Fruit fly (Drosophila melanogaster): ENCODE results near the gene CG15005.

The CG15005 gene

dm6 chr3L:4242428-4242827 lies 38.3 kb upstream of the CG15005 start, which contains the start of gene pav (continued):
- TF ChIP-seq en (GFP tag; optimal IDR thresholded peaks at IDR 0.05) (no peak), chif (GFP tag; optimal IDR thresholded peaks at IDR 0.05) (no peak), CG9609 (GFP tag; optimal IDR thresholded peaks at IDR 0.05) (no peak), her (GFP tag; optimal IDR thresholded peaks at IDR 0.05) (no peak), al (GFP tag; IDR thresholded peaks at IDR 0.05) (0 out of 2 replicates have a peak, but pooled peaks have one; percentile 26), Camta (GFP tag; optimal IDR thresholded peaks at IDR 0.05) (no peak), CG7271 (tag; optimal IDR thresholded peaks at IDR 0.05) (no peak), Rx (GFP tag; IDR thresholded peaks at IDR 0.05) (peak; percentile 8; the same call in 1 of the 2 replicates), MTF-1 (GFP tag; optimal IDR thresholded peaks at IDR 0.05; ENCODE audit: borderline replicate concordance) (no peak), CG1792 (GFP tag; optimal IDR thresholded peaks at IDR 0.05) (no peak), Poxn (GFP tag; IDR thresholded peaks at IDR 0.05) (no peak), CG33213 (GFP tag; optimal IDR thresholded peaks at IDR 0.05) (no peak), HmgZ (tag; optimal IDR thresholded peaks at IDR 0.05) (peak; percentile 72), CG10147 (GFP tag; optimal IDR thresholded peaks at IDR 0.05) (no peak), CG4707 (GFP tag; optimal IDR thresholded peaks at IDR 0.05) (no peak), CG12299 (tag; optimal IDR thresholded peaks at IDR 0.05) (peak; percentile 6), Bteb2 (GFP tag; optimal IDR thresholded peaks at IDR 0.05) (no peak), CG3065 (GFP tag; optimal IDR thresholded peaks at IDR 0.05) (no peak), fru (optimal IDR thresholded peaks at IDR 0.05) (no peak), CG5953 (GFP tag; IDR thresholded peaks at IDR 0.05) (no peak), pho (GFP tag; optimal IDR thresholded peaks at IDR 0.05) (no peak), Atf-2 (GFP tag; optimal IDR thresholded peaks at IDR 0.05) (no peak), CG17359 (tag; optimal IDR thresholded peaks at IDR 0.05) (no peak), CG4820 (GFP tag; optimal IDR thresholded peaks at IDR 0.05) (no peak), hbn (GFP tag; IDR thresholded peaks at IDR 0.05; ENCODE audit: partially characterized antibody) (no peak), CG2199 (GFP tag; IDR thresholded peaks at IDR 0.05) (no peak), CG13424 (tag; optimal IDR thresholded peaks at IDR 0.05) (peak; percentile 53), Dip2 (GFP tag; IDR thresholded peaks at IDR 0.05) (no peak), dpn (GFP tag; optimal IDR thresholded peaks at IDR 0.05) (peak in 1 of 2 experiments; percentile 55), CG14860 (GFP tag; IDR thresholded peaks at IDR 0.05; ENCODE audit: partially characterized antibody) (no peak), pros (GFP tag; optimal IDR thresholded peaks at IDR 0.05) (no peak), BtbVII (GFP tag; optimal IDR thresholded peaks at IDR 0.05) (no peak), CG12236 (GFP tag; optimal IDR thresholded peaks at IDR 0.05) (no peak), sug (tag; optimal IDR thresholded peaks at IDR 0.05) (no peak), CG34376 (GFP tag; optimal IDR thresholded peaks at IDR 0.05) (no peak), CG1024 (GFP tag; IDR thresholded peaks at IDR 0.05) (0 out of 2 replicates have a peak, but pooled peaks have one; percentile 18), slp2 (GFP tag; optimal IDR thresholded peaks at IDR 0.05) (no peak), Taf1 (GFP tag; IDR thresholded peaks at IDR 0.05) (peak; percentile 39; the same call in 1 of the 2 replicates), pum (GFP tag; optimal IDR thresholded peaks at IDR 0.05) (no peak), CG9797 (GFP tag; optimal IDR thresholded peaks at IDR 0.05) (peak; percentile 79), CG12071 (GFP tag; optimal IDR thresholded peaks at IDR 0.05) (no peak), CG6854 (GFP tag; optimal IDR thresholded peaks at IDR 0.05) (no peak), sens (GFP tag) (no peak), jigr1 (GFP tag; IDR thresholded peaks at IDR 0.05) (no peak), HLH3B (GFP tag; IDR thresholded peaks at IDR 0.05) (no peak), CG1529 (GFP tag; optimal IDR thresholded peaks at IDR 0.05) (no peak), CG6272 (GFP tag; IDR thresholded peaks at IDR 0.05) (no peak), CG13775 (GFP tag; optimal IDR thresholded peaks at IDR 0.05) (peak; percentile 30), ranshi (GFP tag; IDR thresholded peaks at IDR 0.05) (peak; percentile 11; the same call in 1 of the 2 replicates), CG12744 (GFP tag; optimal IDR thresholded peaks at IDR 0.05) (no peak), Oaz (GFP tag; IDR thresholded peaks at IDR 0.05) (no peak), CG18262 (tag; optimal IDR thresholded peaks at IDR 0.05) (no peak), CG15601 (tag; optimal IDR thresholded peaks at IDR 0.05) (no peak)
